Worm (Caenorhabditis elegans): Measurements from ENCODE around the gene alh-8.

alh-8 gene

ce11 chrII:11694432-11694831 is 34.4 kb upstream of the alh-8 start (continued):
- TF ChIP-seq Y105C5A.15 (GFP tag; IDR thresholded peaks at IDR 0.05) (no peak), hlh-11 (tag; optimal IDR thresholded peaks at IDR 0.05) (peak; percentile 25), daf-16 (GFP tag; optimal IDR thresholded peaks at IDR 0.05) (no peak), daf-16 (tag; optimal IDR thresholded peaks at IDR 0.05) (no peak), mep-1 (tag; optimal IDR thresholded peaks at IDR 0.05) (peak; percentile 50), ztf-7 (tag; optimal IDR thresholded peaks at IDR 0.05) (no peak), mxl-2 (GFP tag; conservative IDR thresholded peaks at IDR 0.05) (no peak), nhr-25 (tag; optimal IDR thresholded peaks at IDR 0.05; ENCODE audit: borderline replicate concordance, insufficient read depth) (no peak), lsy-2 (tag; optimal IDR thresholded peaks at IDR 0.05) (peak in 1 of 2 experiments; percentile 70), lin-38 (GFP tag; IDR thresholded peaks at IDR 0.05) (peak; percentile 31; the same call in 1 of the 2 replicates), Y75B8A.6 (GFP tag; IDR thresholded peaks at IDR 0.05) (no peak), nhr-77 (tag; optimal IDR thresholded peaks at IDR 0.05) (peak; percentile 1), sdz-12 (GFP tag; optimal IDR thresholded peaks at IDR 0.05) (no peak)

DNA sequence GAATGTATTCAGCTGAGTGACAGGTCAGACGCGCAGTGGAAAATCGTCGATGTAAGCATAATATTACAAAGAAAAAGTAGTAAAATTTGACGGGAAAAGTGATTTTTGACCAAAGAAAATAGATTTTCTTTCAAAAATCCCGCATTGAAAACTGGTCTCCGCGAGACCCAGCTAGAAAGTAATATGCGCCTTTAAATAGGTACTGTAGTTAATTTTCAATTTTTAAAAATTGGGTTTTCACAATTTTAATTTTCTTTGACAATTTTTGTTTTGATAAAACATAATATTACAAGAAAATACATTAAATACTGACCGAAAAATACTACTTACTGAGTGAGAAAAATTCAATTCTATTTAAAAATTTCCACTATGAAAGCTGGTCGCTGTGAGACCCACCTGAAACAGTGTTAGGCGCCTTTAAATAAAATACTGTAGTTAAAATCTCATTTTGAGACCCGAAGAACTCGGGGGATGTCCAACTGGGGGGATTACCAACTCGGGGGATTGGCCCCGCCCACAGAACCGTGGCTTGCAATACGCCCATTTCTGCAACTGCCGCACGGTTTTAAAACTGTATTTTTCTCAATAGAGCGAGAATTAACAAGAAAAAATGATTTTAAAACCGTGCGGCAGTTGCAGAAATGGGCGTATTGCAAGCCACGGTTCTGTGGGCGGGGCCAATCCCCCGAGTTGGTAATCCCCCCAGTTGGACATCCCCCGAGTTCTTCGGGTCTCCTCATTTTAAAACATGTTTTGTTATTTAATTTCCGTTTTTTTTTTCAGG is 33.5 kb upstream of the alh-8 start, which contains the start of gene tars-1:
tars-1 (minus strand) TSS at position 497 of the 784 bp plus-strand sequence.
- TF ChIP-seq nhr-42 (GFP tag; IDR thresholded peaks at IDR 0.05) (0 out of 2 replicates have a peak, but pooled peaks have one; percentile 22), zfp-3 (GFP tag; conservative IDR thresholded peaks at IDR 0.05) (0 out of 2 replicates have a peak, but pooled peaks have one; percentile 32), F49E8.2 (tag; optimal IDR thresholded peaks at IDR 0.05; ENCODE audit: borderline replicate concordance) (peak; percentile 18), hmg-1.1 (GFP tag; IDR thresholded peaks at IDR 0.05) (peak; percentile 9; the same call in 1 of the 2 replicates), dve-1 (tag; optimal IDR thresholded peaks at IDR 0.05; ENCODE audit: insufficient read depth) (peak; percentile 15), lin-38 (GFP tag; IDR thresholded peaks at IDR 0.05) (peak; percentile 68), unc-130 (GFP tag; optimal IDR thresholded peaks at IDR 0.05) (peak; percentile 14)

ce11 chrII:11695945-11696270 is 32.9 kb upstream of the alh-8 start, which contains the start of gene xpf-1:
xpf-1 (plus strand) TSS chrII:11696171.
- TF ChIP-seq Y75B8A.6 (GFP tag; IDR thresholded peaks at IDR 0.05) (no peak), fkh-10 (GFP tag; optimal IDR thresholded peaks at IDR 0.05) (no peak), ama-1 (optimal IDR thresholded peaks at IDR 0.05) (no peak), vab-7 (GFP tag; IDR thresholded peaks at IDR 0.05) (no peak), set-16 (GFP tag; IDR thresholded peaks at IDR 0.05) (no peak), dmd-9 (GFP tag; IDR thresholded peaks at IDR 0.05) (no peak), zip-11 (GFP tag; IDR thresholded peaks at IDR 0.05) (no peak), jun-1 (tag; optimal IDR thresholded peaks at IDR 0.05) (no peak), mdl-1 (tag; optimal IDR thresholded peaks at IDR 0.05) (no peak), aha-1 (tag) (no peak), ztf-11 (tag; optimal IDR thresholded peaks at IDR 0.05) (no peak)

- no peak for TF ChIP-seq R02D3.7 (tag; optimal IDR thresholded peaks at IDR 0.05)
- TF ChIP-seq daf-16 (GFP tag; optimal IDR thresholded peaks at IDR 0.05), result no peak
- no peak for TF ChIP-seq daf-16 (tag; optimal IDR thresholded peaks at IDR 0.05)
- TF ChIP-seq nhr-102 (tag; optimal IDR thresholded peaks at IDR 0.05), result no peak
- no peak for TF ChIP-seq hlh-11 (tag; optimal IDR thresholded peaks at IDR 0.05)
- TF ChIP-seq ama-1 (optimal IDR thresholded peaks at IDR 0.05), result no peak
- no peak for TF ChIP-seq duxl-1 (tag; optimal IDR thresholded peaks at IDR 0.05; ENCODE audit: poor library complexity)
- TF ChIP-seq ceh-32 (tag; optimal IDR thresholded peaks at IDR 0.05; ENCODE audit: poor library complexity), result no peak
- TF ChIP-seq lin-13 (GFP tag; optimal IDR thresholded peaks at IDR 0.05), result no peak
- TF ChIP-seq F37D6.2 (tag; optimal IDR thresholded peaks at IDR 0.05), result no peak
Measured at ce11 chrII:11700200-11700599, 28.7 kb upstream of the alh-8 start, which contains the start of gene inos-1. inos-1 (minus strand) TSS chrII:11700300.

Data from whole organism, L4 larva.